Worm (Caenorhabditis elegans) whole organism, early embryonic: ENCODE results near the gene nft-1.

Source experiments
- B0310.2 ChIP-seq: sonication (generic microtip); optimal IDR thresholded peaks from 2 replicates; lab custom pipeline; 2016; ENCODE audit warnings: mild to moderate bottlenecking, missing genetic modification characterization, missing compliant biosample characterization
- aly-1 ChIP-seq: sonication (generic microtip); optimal IDR thresholded peaks from 2 replicates; lab custom pipeline; 2016; ENCODE audit warnings: missing genetic modification characterization, missing compliant biosample characterization
- ama-1 ChIP-seq: fragments of 150-350 bp; optimal IDR thresholded peaks from 2 replicates; lab custom pipeline; 2014
- ceh-13 ChIP-seq: fragments of 200-800 bp; sonication (Bioruptor generic); optimal IDR thresholded peaks from 2 replicates; lab custom pipeline; 2018; ENCODE audit warnings: mild to moderate bottlenecking, missing genetic modification characterization, missing compliant biosample characterization
- ets-7 ChIP-seq: sonication (generic microtip); optimal IDR thresholded peaks from 2 replicates; lab custom pipeline; 2016; ENCODE audit warnings: missing genotype, missing genetic modification characterization, missing compliant biosample characterization
- flt-1 ChIP-seq: fragments of 200-800 bp; sonication (Bioruptor generic); IDR thresholded peaks from 2 replicates; pipeline ENCODE4 v1.3.6; 2022; ENCODE audit warnings: missing genetic modification characterization, missing compliant biosample characterization
- hmbx-1 ChIP-seq: sonication (generic microtip); optimal IDR thresholded peaks from 2 replicates; lab custom pipeline; 2016; ENCODE audit warnings: mild to moderate bottlenecking, missing genetic modification characterization, missing compliant biosample characterization
- hmg-4 ChIP-seq: fragments of 200-800 bp; sonication (Bioruptor generic); optimal IDR thresholded peaks from 2 replicates; lab custom pipeline; 2018; ENCODE audit warnings: mild to moderate bottlenecking, missing genetic modification characterization, missing compliant biosample characterization
- hnd-1 ChIP-seq: sonication (generic microtip); optimal IDR thresholded peaks from 2 replicates; lab custom pipeline; 2016; ENCODE audit warnings: missing genetic modification characterization, missing compliant biosample characterization
- pes-1 ChIP-seq: fragments of 200-800 bp; sonication (Bioruptor generic); IDR thresholded peaks from 2 replicates; pipeline ENCODE4 v1.3.6; 2022; ENCODE audit warnings: missing genetic modification reagents, missing genetic modification characterization, missing compliant biosample characterization
- scrt-1 ChIP-seq: fragments of 200-800 bp; sonication (Bioruptor generic); IDR thresholded peaks from 2 replicates; pipeline ENCODE4 v1.3.6; 2022; ENCODE audit warnings: missing genetic modification characterization, missing compliant biosample characterization
- sea-1 ChIP-seq: fragments of 200-800 bp; sonication (Bioruptor generic); conservative IDR thresholded peaks from 2 replicates; pipeline ENCODE4 v1.3.6; 2022; ENCODE audit warnings: missing genetic modification characterization, missing compliant biosample characterization
- tbx-11 ChIP-seq: fragments of 200-800 bp; sonication (Bioruptor generic); IDR thresholded peaks from 2 replicates; pipeline ENCODE4 v1.3.6; 2022; ENCODE audit warnings: missing genetic modification characterization, missing compliant biosample characterization
- tbx-37 ChIP-seq: fragments of 200-800 bp; sonication (Bioruptor generic); conservative IDR thresholded peaks from 2 replicates; pipeline ENCODE4 v1.3.6; 2022; ENCODE audit warnings: missing genetic modification reagents, missing genetic modification characterization, missing compliant biosample characterization

DNA sequence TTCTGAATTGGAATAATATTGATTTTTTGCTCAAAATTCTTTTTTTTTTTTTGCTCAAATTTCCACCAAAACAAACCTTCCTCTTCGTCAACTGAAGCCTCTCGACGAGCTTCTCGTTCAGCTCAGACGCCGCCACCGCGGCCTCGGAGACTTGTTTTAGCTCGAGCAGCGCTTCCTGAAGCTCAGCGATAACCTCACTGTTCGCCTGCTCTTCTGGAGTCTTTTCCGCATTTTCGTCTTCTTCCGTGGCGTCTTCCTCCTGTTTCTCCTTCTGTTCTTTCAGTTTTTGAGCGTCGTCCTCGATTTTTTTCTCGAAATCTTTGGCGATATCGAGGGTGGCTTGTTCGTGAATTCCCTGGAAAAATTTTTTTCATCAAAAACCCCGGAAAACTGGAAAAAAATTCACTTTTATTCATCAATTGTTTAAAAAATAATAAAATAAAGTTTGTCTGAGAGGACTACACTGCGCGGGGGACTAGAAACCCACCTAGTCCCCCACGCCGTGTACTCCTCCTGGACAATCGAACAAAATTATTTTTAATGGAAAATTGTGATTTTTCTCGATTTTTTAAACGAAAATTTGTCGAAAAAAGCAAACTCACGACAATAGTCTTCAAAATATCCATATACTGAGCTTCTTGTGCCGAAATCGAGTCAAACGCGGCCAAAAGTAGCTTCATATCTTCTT, 22.5 kb downstream of the nft-1 start:
- peak; percentile 87 for TF ChIP-seq tbx-37 (GFP tag; lab: Robert Waterston, UW)
- TF ChIP-seq flt-1: peak; percentile 53; the same call in 1 of the 2 replicates
- no peak for TF ChIP-seq ama-1 (lab: Kevin White, UChicago)
- no peak for TF ChIP-seq aly-1 (tag; lab: Kevin White, UChicago)
- peak; percentile 80 for TF ChIP-seq pes-1 (GFP tag; lab: Robert Waterston, UW)
- TF ChIP-seq hmbx-1 (tag; lab: Kevin White, UChicago): peak; percentile 12
- peak; percentile 35 for TF ChIP-seq B0310.2 (tag; lab: Kevin White, UChicago)
- TF ChIP-seq ets-7 (tag; lab: Kevin White, UChicago): peak; percentile 44
- peak; percentile 64; the same call in 1 of the 2 replicates for TF ChIP-seq sea-1 (GFP tag; lab: Robert Waterston, UW)
- TF ChIP-seq hnd-1 (tag; lab: Kevin White, UChicago): no peak
- TF ChIP-seq hmg-4: no peak
- TF ChIP-seq ceh-13 (GFP tag; lab: Kevin White, UChicago): no peak
- TF ChIP-seq scrt-1: no peak
- TF ChIP-seq tbx-11 (GFP tag; lab: Robert Waterston, UW): 0 out of 2 replicates have a peak, but pooled peaks have one; percentile 28
